Worm (Caenorhabditis elegans): ENCODE results near the gene fbxc-54.

- TF ChIP-seq him-1 (tag; optimal IDR thresholded peaks at IDR 0.05) (no peak), W03F9.2 (tag; optimal IDR thresholded peaks at IDR 0.05) (no peak), dao-5 (tag; optimal IDR thresholded peaks at IDR 0.05) (no peak)
Measured at ce11 chrII:29578-29977, 1.9 kb upstream of the fbxc-54 start.

Measured in whole organism, L4/young adult.